Fruit fly (Drosophila melanogaster) whole organism, pupa: ENCODE results near the gene CG8813.
A peak's percentile ranks its signal among the peaks of the same experiment; 100 is the strongest.

Experiments used
- CG10348 ChIP-seq: fragments of 200-800 bp; sonication (Bioruptor generic); IDR thresholded peaks from 2 replicates; pipeline ENCODE4 v1.3.6; 2022; ENCODE audit warnings: missing biosample characterization, missing genetic modification characterization
- CG12605 ChIP-seq: fragments of 200-800 bp; sonication (Bioruptor generic); IDR thresholded peaks from 2 replicates; pipeline ENCODE4 v1.3.6; 2022; ENCODE audit warnings: missing biosample characterization, missing genetic modification characterization
- CG13204 ChIP-seq: fragments of 200-800 bp; sonication (Bioruptor generic); optimal IDR thresholded peaks from 2 replicates; lab custom pipeline; 2018; ENCODE audit warnings: missing biosample characterization, mild to moderate bottlenecking, missing genetic modification characterization, moderate library complexity
- CG14655 ChIP-seq: fragments of 200-800 bp; sonication (Bioruptor generic); optimal IDR thresholded peaks from 3 replicates; lab custom pipeline; 2017; ENCODE audit warnings: mild to moderate bottlenecking, missing biosample characterization, missing genetic modification reagents, missing genetic modification characterization
- CG15710 ChIP-seq: fragments of 200-800 bp; sonication (Bioruptor generic); optimal IDR thresholded peaks from 2 replicates; lab custom pipeline; 2018; ENCODE audit warnings: missing biosample characterization, mild to moderate bottlenecking, missing genetic modification characterization, moderate library complexity
- CG17806 ChIP-seq: fragments of 200-800 bp; sonication (Bioruptor generic); optimal IDR thresholded peaks from 2 replicates; lab custom pipeline; 2018; ENCODE audit warnings: missing biosample characterization, mild to moderate bottlenecking, missing genetic modification characterization, moderate library complexity
- CG32121 ChIP-seq: fragments of 200-800 bp; sonication (Bioruptor generic); IDR thresholded peaks from 2 replicates; pipeline ENCODE4 v1.3.6; 2022; ENCODE audit warnings: missing biosample characterization, missing genetic modification characterization
- CG34367 ChIP-seq: fragments of 200-800 bp; sonication (Bioruptor generic); optimal IDR thresholded peaks from 2 replicates; lab custom pipeline; 2018; ENCODE audit warnings: missing biosample characterization, mild to moderate bottlenecking, missing genetic modification characterization
- CG4496 ChIP-seq: fragments of 200-800 bp; sonication (Bioruptor generic); IDR thresholded peaks from 3 replicates; pipeline ENCODE4 v1.3.6; 2022; ENCODE audit warnings: missing biosample characterization, missing genetic modification characterization
- CG8159 ChIP-seq: fragments of 200-800 bp; sonication (Bioruptor generic); optimal IDR thresholded peaks from 3 replicates; lab custom pipeline; 2018; ENCODE audit warnings: missing biosample characterization, mild to moderate bottlenecking, missing genetic modification characterization, moderate library complexity
- CG8301 ChIP-seq: fragments of 200-800 bp; sonication (Bioruptor generic); optimal IDR thresholded peaks from 2 replicates; lab custom pipeline; 2018; ENCODE audit warnings: missing biosample characterization, mild to moderate bottlenecking, missing genetic modification characterization
- CG9948 ChIP-seq: fragments of 200-800 bp; sonication (Bioruptor generic); optimal IDR thresholded peaks from 2 replicates; lab custom pipeline; 2018; ENCODE audit warnings: missing biosample characterization, mild to moderate bottlenecking, missing genetic modification characterization, moderate library complexity
- D1 ChIP-seq: fragments of 200-800 bp; sonication (Bioruptor generic); optimal IDR thresholded peaks from 2 replicates; lab custom pipeline; 2018; ENCODE audit warnings: missing biosample characterization, mild to moderate bottlenecking, missing genetic modification characterization, moderate library complexity
- EcR ChIP-seq: fragments of 200-800 bp; sonication (Bioruptor generic); optimal IDR thresholded peaks from 3 replicates; lab custom pipeline; 2019; ENCODE audit warnings: missing biosample characterization, missing genetic modification characterization, mild to moderate bottlenecking, moderate library complexity, missing genetic modification reagents
- Ets98B ChIP-seq: fragments of 200-800 bp; sonication (Bioruptor generic); IDR thresholded peaks from 2 replicates; pipeline ENCODE4 v1.3.6; 2022; ENCODE audit warnings: missing biosample characterization, missing genetic modification characterization
- Pif1A ChIP-seq: fragments of 200-800 bp; sonication (Bioruptor generic); optimal IDR thresholded peaks from 3 replicates; lab custom pipeline; 2016; ENCODE audit warnings: missing biosample characterization, missing genetic modification characterization
- Pif1B ChIP-seq: fragments of 200-800 bp; sonication (Bioruptor generic); optimal IDR thresholded peaks from 3 replicates; lab custom pipeline; 2016; ENCODE audit warnings: missing biosample characterization, missing genetic modification characterization
- Snoo ChIP-seq: fragments of 200-800 bp; sonication (Bioruptor generic); optimal IDR thresholded peaks from 3 replicates; lab custom pipeline; 2017; ENCODE audit warnings: missing biosample characterization, mild to moderate bottlenecking, missing genetic modification characterization, inconsistent platforms
- fd96Ca ChIP-seq: fragments of 200-800 bp; sonication (Bioruptor generic); IDR thresholded peaks from 3 replicates; pipeline ENCODE4 v1.3.6; 2022; ENCODE audit warnings: missing biosample characterization, missing genetic modification characterization
- gl ChIP-seq: fragments of 200-800 bp; sonication (Bioruptor generic); optimal IDR thresholded peaks from 2 replicates; lab custom pipeline; 2018; ENCODE audit warnings: missing biosample characterization, mild to moderate bottlenecking, missing genetic modification characterization
- rn ChIP-seq: fragments of 200-800 bp; sonication (Bioruptor generic); IDR thresholded peaks from 2 replicates; pipeline ENCODE4 v1.3.6; 2022; ENCODE audit warnings: missing biosample characterization, missing genetic modification characterization

The CG8813 gene

DNA sequence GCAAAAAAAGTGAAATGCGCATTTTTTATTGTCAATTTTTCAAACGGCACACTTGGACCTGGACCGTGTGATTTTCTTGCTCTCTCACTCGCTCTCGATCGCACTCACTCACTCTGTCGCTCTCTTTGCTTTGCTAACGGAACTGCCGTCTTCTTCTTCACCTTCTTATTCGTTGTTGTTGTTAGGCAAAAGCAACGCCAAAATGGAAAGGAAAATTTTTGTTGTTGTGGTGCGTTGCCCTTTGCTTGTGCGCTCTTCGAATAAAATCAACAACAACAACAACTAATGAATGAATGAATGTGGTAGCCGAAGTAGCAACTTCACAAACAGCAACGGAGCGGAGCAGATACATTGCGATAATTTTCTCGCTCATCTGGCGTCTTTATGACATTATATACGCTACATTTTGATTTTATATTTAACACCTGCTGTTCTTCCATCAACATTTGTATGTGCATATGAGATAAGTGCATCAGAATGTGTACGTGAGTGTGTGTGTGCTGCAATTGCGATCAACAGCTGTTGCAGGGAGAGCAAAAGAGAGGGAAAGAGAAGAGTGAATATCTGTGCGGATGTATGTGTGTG is 19.5 kb downstream of the CG8813 start:
- no peak for TF ChIP-seq CG9948 (tag; lab: Kevin White, UChicago)
- TF ChIP-seq Ets98B (GFP tag; lab: Robert Waterston, UW), result peak; percentile 11; the same call in 1 of the 2 replicates
- TF ChIP-seq fd96Ca (GFP tag; lab: Robert Waterston, UW), result peak; percentile 39; the same call in 1 of the 3 replicates
- TF ChIP-seq EcR (GFP tag; lab: Kevin White, UChicago), result peak; percentile 88
- no peak for TF ChIP-seq CG10348 (GFP tag; lab: Robert Waterston, UW)
- TF ChIP-seq CG12605 (GFP tag; lab: Robert Waterston, UW), result peak; percentile 43; the same call in 1 of the 2 replicates
- no peak for TF ChIP-seq gl (tag; lab: Kevin White, UChicago)

- TF ChIP-seq EcR (GFP tag; lab: Kevin White, UChicago) (no peak), fd96Ca (GFP tag; lab: Robert Waterston, UW) (no peak), D1 (tag; lab: Kevin White, UChicago) (no peak), CG10348 (GFP tag; lab: Robert Waterston, UW) (no peak), CG15710 (tag; lab: Kevin White, UChicago) (no peak), gl (tag; lab: Kevin White, UChicago) (no peak), CG9948 (tag; lab: Kevin White, UChicago) (no peak), CG12605 (GFP tag; lab: Robert Waterston, UW) (no peak), CG34367 (no peak), CG13204 (no peak), CG4496 (no peak), Pif1B (GFP tag; lab: Kevin White, UChicago) (no peak), rn (GFP tag; lab: Robert Waterston, UW) (no peak)
Measured at dm6 chr2L:2891200-2891599, 21.7 kb downstream of the CG8813 start.

dm6 chr2L:2894356-2894755 is 24.9 kb downstream of the CG8813 start:
- TF ChIP-seq Ets98B (GFP tag; lab: Robert Waterston, UW), result no peak
- TF ChIP-seq CG9948 (tag; lab: Kevin White, UChicago), result no peak
- no peak for TF ChIP-seq CG4496
- TF ChIP-seq CG8159 (tag; lab: Kevin White, UChicago), result no peak
- no peak for TF ChIP-seq CG10348 (GFP tag; lab: Robert Waterston, UW)
- TF ChIP-seq CG14655 (GFP tag; lab: Kevin White, UChicago), result no peak
- TF ChIP-seq Pif1B (GFP tag; lab: Kevin White, UChicago), result no peak
- TF ChIP-seq D1 (tag; lab: Kevin White, UChicago), result no peak
- no peak for TF ChIP-seq CG8301 (tag; lab: Kevin White, UChicago)
- TF ChIP-seq CG17806 (tag; lab: Kevin White, UChicago), result no peak
- TF ChIP-seq CG13204, result no peak
- TF ChIP-seq, all 21 proteins: peak for 0

DNA sequence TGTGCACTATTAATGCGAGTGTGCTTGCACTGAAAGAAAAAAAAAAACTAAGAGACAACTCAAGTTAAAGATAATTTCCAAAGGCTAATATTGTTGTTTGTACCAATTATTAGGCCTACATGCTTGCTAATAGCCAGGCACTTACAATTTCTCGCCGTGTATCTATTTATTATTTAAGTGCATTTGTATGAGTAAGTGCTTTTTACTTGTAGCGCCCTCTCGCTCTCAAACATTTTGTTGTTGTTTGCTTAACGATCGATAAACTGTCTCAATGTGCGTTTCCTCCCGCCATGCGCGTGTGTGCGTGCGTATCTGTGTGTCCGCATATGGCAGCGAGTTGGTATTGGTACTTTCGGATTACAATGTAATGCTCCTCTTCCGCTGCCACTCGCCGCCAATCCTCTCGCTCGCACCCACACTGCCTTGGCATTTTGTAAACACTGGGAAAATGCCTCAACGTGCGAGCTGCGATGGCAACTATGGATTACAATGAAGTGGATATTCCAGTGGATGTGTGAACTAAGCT is 27.6 kb downstream of the CG8813 start:
- peak; percentile 90 for TF ChIP-seq CG4496
- no peak for TF ChIP-seq CG13204
- peak; percentile 79 for TF ChIP-seq Pif1A (GFP tag; lab: Kevin White, UChicago)
- peak; percentile 85 for TF ChIP-seq fd96Ca (GFP tag; lab: Robert Waterston, UW)
- no peak for TF ChIP-seq EcR (GFP tag; lab: Kevin White, UChicago)
- peak; percentile 70; the same call in 1 of the 2 replicates for TF ChIP-seq CG12605 (GFP tag; lab: Robert Waterston, UW)
- TF ChIP-seq CG8159 (tag; lab: Kevin White, UChicago), result peak; percentile 54
- TF ChIP-seq CG34367, result peak; percentile 12
- peak; percentile 37 for TF ChIP-seq D1 (tag; lab: Kevin White, UChicago)
- no peak for TF ChIP-seq gl (tag; lab: Kevin White, UChicago)
- TF ChIP-seq CG32121 (GFP tag; lab: Robert Waterston, UW), result peak; percentile 84
- TF ChIP-seq CG9948 (tag; lab: Kevin White, UChicago), result peak; percentile 60
- TF ChIP-seq Pif1B (GFP tag; lab: Kevin White, UChicago), result peak; percentile 59
- peak; percentile 56 for TF ChIP-seq CG17806 (tag; lab: Kevin White, UChicago)
- peak; percentile 74 for TF ChIP-seq CG14655 (GFP tag; lab: Kevin White, UChicago)
- TF ChIP-seq CG15710 (tag; lab: Kevin White, UChicago), result peak; percentile 37
- peak; percentile 8 for TF ChIP-seq Snoo (tag; lab: Kevin White, UChicago)
- 0 out of 2 replicates have a peak, but pooled peaks have one; percentile 33 for TF ChIP-seq CG10348 (GFP tag; lab: Robert Waterston, UW)
- TF ChIP-seq CG8301 (tag; lab: Kevin White, UChicago), result peak; percentile 62
- TF ChIP-seq Ets98B (GFP tag; lab: Robert Waterston, UW), result peak; percentile 91
- TF ChIP-seq rn (GFP tag; lab: Robert Waterston, UW), result peak; percentile 71

DNA sequence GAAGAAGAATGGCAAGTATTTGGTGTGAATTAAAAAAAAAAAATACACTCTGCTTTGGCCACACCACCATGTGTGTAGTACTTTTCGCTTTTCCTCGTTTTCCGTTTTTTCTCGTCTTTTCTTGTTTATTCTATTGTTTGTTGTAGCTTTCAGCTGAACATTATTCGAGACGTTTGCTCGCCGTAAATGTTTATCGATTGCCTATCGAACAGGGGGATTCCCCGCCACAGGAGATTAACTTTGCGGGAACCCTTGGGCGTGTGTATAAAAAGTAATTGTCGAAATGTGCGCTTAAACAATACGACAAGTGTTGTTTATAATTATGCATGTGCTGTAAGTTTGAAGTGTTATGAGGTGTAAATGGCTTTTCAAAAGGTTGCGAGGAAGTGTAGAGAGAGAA is 28.3 kb downstream of the CG8813 start:
- TF ChIP-seq Snoo (tag; lab: Kevin White, UChicago) (no peak), CG15710 (tag; lab: Kevin White, UChicago) (no peak), CG12605 (GFP tag; lab: Robert Waterston, UW) (no peak), fd96Ca (GFP tag; lab: Robert Waterston, UW) (no peak), rn (GFP tag; lab: Robert Waterston, UW) (no peak), D1 (tag; lab: Kevin White, UChicago) (no peak), EcR (GFP tag; lab: Kevin White, UChicago) (no peak), CG14655 (GFP tag; lab: Kevin White, UChicago) (no peak), CG8159 (tag; lab: Kevin White, UChicago) (no peak), CG10348 (GFP tag; lab: Robert Waterston, UW) (no peak), CG8301 (tag; lab: Kevin White, UChicago) (no peak), CG34367 (no peak), CG17806 (tag; lab: Kevin White, UChicago) (no peak), CG9948 (tag; lab: Kevin White, UChicago) (no peak), CG32121 (GFP tag; lab: Robert Waterston, UW) (no peak), gl (tag; lab: Kevin White, UChicago) (no peak), Ets98B (GFP tag; lab: Robert Waterston, UW) (no peak), CG4496 (no peak), CG13204 (no peak), Pif1A (GFP tag; lab: Kevin White, UChicago) (no peak)
